1 fruit fly cellular context compared by ENCODE assay signal in genomic region chrX:1948508-1949065, dm6.
TF ChIP-seq lines count a peak whose summit lies in the region.

No protein-coding gene starts in this region.

TF ChIP-seq in whole organism, embryonic, 481 proteins besides CTCF, POLR2A, EP300 and RAD21 (continued from another document and continues in another):
- TF ChIP-seq Hr39 (optimal IDR thresholded peaks at IDR 0.05; lab: Kevin White, UChicago) (no peak), stc (GFP tag; IDR thresholded peaks at IDR 0.05; lab: Robert Waterston, UW) (peak; percentile 67), CG17802 (tag; optimal IDR thresholded peaks at IDR 0.05; lab: Kevin White, UChicago) (no peak), sr (GFP tag; IDR thresholded peaks at IDR 0.05; lab: Robert Waterston, UW) (no peak), YL-1 (GFP tag; optimal IDR thresholded peaks at IDR 0.05; lab: Kevin White, UChicago) (no peak), C15 (GFP tag; IDR thresholded peaks at IDR 0.05; lab: Robert Waterston, UW) (no peak), CG12659 (GFP tag; optimal IDR thresholded peaks at IDR 0.05; lab: Kevin White, UChicago) (peak; percentile 41), phol (tag; optimal IDR thresholded peaks at IDR 0.05; lab: Kevin White, UChicago) (peak; percentile 23), Lpt (GFP tag; optimal IDR thresholded peaks at IDR 0.05; lab: Kevin White, UChicago) (no peak), vfl (GFP tag; optimal IDR thresholded peaks at IDR 0.05; lab: Kevin White, UChicago) (peak; percentile 37), CG12769 (tag; optimal IDR thresholded peaks at IDR 0.05; lab: Kevin White, UChicago) (peak; percentile 83), cg (GFP tag; optimal IDR thresholded peaks at IDR 0.05; lab: Kevin White, UChicago) (no peak), CG7786 (GFP tag; optimal IDR thresholded peaks at IDR 0.05; lab: Kevin White, UChicago) (peak; percentile 54), Usf (GFP tag; optimal IDR thresholded peaks at IDR 0.05; lab: Kevin White, UChicago) (peak; percentile 77), CG3726 (GFP tag; IDR thresholded peaks at IDR 0.05; lab: Robert Waterston, UW) (no peak), CG10366 (GFP tag; IDR thresholded peaks at IDR 0.05; lab: Robert Waterston, UW) (peak; percentile 45), E2f2 (GFP tag; IDR thresholded peaks at IDR 0.05; lab: Robert Waterston, UW) (peak; percentile 19; the same call in 1 of the 2 replicates), Blimp-1 (GFP tag; optimal IDR thresholded peaks at IDR 0.05; lab: Kevin White, UChicago) (no peak), onecut (GFP tag; IDR thresholded peaks at IDR 0.05; lab: Robert Waterston, UW) (no peak), sna (GFP tag; IDR thresholded peaks at IDR 0.05; lab: Robert Waterston, UW; ENCODE audit: partially characterized antibody) (no peak), gt (GFP tag; IDR thresholded peaks at IDR 0.05; lab: Robert Waterston, UW) (no peak), Nf-YB (GFP tag; optimal IDR thresholded peaks at IDR 0.05; lab: Kevin White, UChicago) (peak; percentile 9), jing (GFP tag; optimal IDR thresholded peaks at IDR 0.05; lab: Kevin White, UChicago) (no peak), CG18011 (GFP tag; optimal IDR thresholded peaks at IDR 0.05; lab: Kevin White, UChicago) (peak; percentile 39), zen2 (GFP tag; IDR thresholded peaks at IDR 0.05; lab: Robert Waterston, UW; ENCODE audit: partially characterized antibody) (no peak), Dll (GFP tag; IDR thresholded peaks at IDR 0.05; lab: Robert Waterston, UW; ENCODE audit: partially characterized antibody) (no peak), CG3407 (GFP tag; optimal IDR thresholded peaks at IDR 0.05; lab: Kevin White, UChicago) (no peak), fd3F (GFP tag; optimal IDR thresholded peaks at IDR 0.05; lab: Kevin White, UChicago) (peak; percentile 49), CG3847 (GFP tag; IDR thresholded peaks at IDR 0.05; lab: Robert Waterston, UW) (peak; percentile 50), NC2α (GFP tag; optimal IDR thresholded peaks at IDR 0.05; lab: Kevin White, UChicago) (no peak), CG10209 (GFP tag; optimal IDR thresholded peaks at IDR 0.05; lab: Kevin White, UChicago) (peak; percentile 52), Doc3 (GFP tag; IDR thresholded peaks at IDR 0.05; lab: Robert Waterston, UW; ENCODE audit: partially characterized antibody) (no peak), vnd (GFP tag; IDR thresholded peaks at IDR 0.05; lab: Robert Waterston, UW; ENCODE audit: partially characterized antibody) (no peak), Six4 (GFP tag; optimal IDR thresholded peaks at IDR 0.05; lab: Kevin White, UChicago) (no peak), HLH3B (GFP tag; IDR thresholded peaks at IDR 0.05; lab: Robert Waterston, UW) (no peak), CG2129 (GFP tag; IDR thresholded peaks at IDR 0.05; lab: Robert Waterston, UW; ENCODE audit: partially characterized antibody) (no peak), CrebB (tag; optimal IDR thresholded peaks at IDR 0.05; lab: Kevin White, UChicago) (peak; percentile 8), MESR4 (GFP tag; optimal IDR thresholded peaks at IDR 0.05; lab: Kevin White, UChicago) (no peak), slou (GFP tag; optimal IDR thresholded peaks at IDR 0.05; lab: Kevin White, UChicago) (no peak), CG15269 (tag; optimal IDR thresholded peaks at IDR 0.05; lab: Kevin White, UChicago) (peak; percentile 54), kah (GFP tag; optimal IDR thresholded peaks at IDR 0.05; lab: Kevin White, UChicago) (no peak), CG34376 (GFP tag; optimal IDR thresholded peaks at IDR 0.05; lab: Kevin White, UChicago) (no peak), PHDP (tag; optimal IDR thresholded peaks at IDR 0.05; lab: Kevin White, UChicago) (peak; percentile 78), pita (GFP tag; optimal IDR thresholded peaks at IDR 0.05; lab: Kevin White, UChicago) (no peak), CG12942 (GFP tag; optimal IDR thresholded peaks at IDR 0.05; lab: Kevin White, UChicago) (no peak), bcd (GFP tag; optimal IDR thresholded peaks at IDR 0.05; lab: Kevin White, UChicago) (peak; percentile 64), usp (GFP tag; optimal IDR thresholded peaks at IDR 0.05; lab: Kevin White, UChicago) (no peak), CG12104 (GFP tag; optimal IDR thresholded peaks at IDR 0.05; lab: Kevin White, UChicago) (no peak), Bteb2 (GFP tag; optimal IDR thresholded peaks at IDR 0.05; lab: Kevin White, UChicago) (no peak), Hr78 (GFP tag; optimal IDR thresholded peaks at IDR 0.05; lab: Kevin White, UChicago) (no peak), toy (GFP tag; IDR thresholded peaks at IDR 0.05; lab: Robert Waterston, UW) (peak; percentile 55; the same call in 1 of the 2 replicates), Xbp1 (GFP tag; optimal IDR thresholded peaks at IDR 0.05; lab: Kevin White, UChicago) (peak; percentile 31), CG10431 (GFP tag; optimal IDR thresholded peaks at IDR 0.05; lab: Kevin White, UChicago) (no peak), seq (GFP tag; IDR thresholded peaks at IDR 0.05; lab: Robert Waterston, UW) (no peak), gfzf (GFP tag; optimal IDR thresholded peaks at IDR 0.05; lab: Kevin White, UChicago) (no peak), CG10462 (GFP tag; optimal IDR thresholded peaks at IDR 0.05; lab: Kevin White, UChicago) (no peak), B-H2 (GFP tag; optimal IDR thresholded peaks at IDR 0.05; lab: Kevin White, UChicago) (peak; percentile 18), ase (GFP tag; IDR thresholded peaks at IDR 0.05; lab: Robert Waterston, UW) (no peak), sim (GFP tag; IDR thresholded peaks at IDR 0.05; lab: Robert Waterston, UW) (no peak), CG12391 (tag; optimal IDR thresholded peaks at IDR 0.05; lab: Kevin White, UChicago) (peak; percentile 40), Oli (tag; optimal IDR thresholded peaks at IDR 0.05; lab: Kevin White, UChicago) (peak; percentile 42), NC2β (GFP tag; optimal IDR thresholded peaks at IDR 0.05; lab: Kevin White, UChicago) (no peak), CG15073 (GFP tag; optimal IDR thresholded peaks at IDR 0.05; lab: Kevin White, UChicago) (no peak), CG2875 (GFP tag; optimal IDR thresholded peaks at IDR 0.05; lab: Kevin White, UChicago) (no peak), CG3995 (GFP tag; optimal IDR thresholded peaks at IDR 0.05; lab: Kevin White, UChicago) (peak; percentile 40), Max (GFP tag; optimal IDR thresholded peaks at IDR 0.05; lab: Kevin White, UChicago) (no peak), CG16813 (GFP tag; IDR thresholded peaks at IDR 0.05; lab: Robert Waterston, UW; ENCODE audit: partially characterized antibody) (no peak), CG2678 (tag; optimal IDR thresholded peaks at IDR 0.05; lab: Kevin White, UChicago) (peak; percentile 78), Hand (GFP tag; optimal IDR thresholded peaks at IDR 0.05; lab: Kevin White, UChicago) (peak; percentile 50), CG12071 (GFP tag; optimal IDR thresholded peaks at IDR 0.05; lab: Kevin White, UChicago) (peak; percentile 60), CG5953 (GFP tag; IDR thresholded peaks at IDR 0.05; lab: Robert Waterston, UW) (no peak), CG17612 (GFP tag; IDR thresholded peaks at IDR 0.05; lab: Robert Waterston, UW) (peak; percentile 39; the same call in 1 of the 2 replicates), CG4854 (GFP tag; optimal IDR thresholded peaks at IDR 0.05; lab: Kevin White, UChicago) (no peak), MTF-1 (GFP tag; optimal IDR thresholded peaks at IDR 0.05; lab: Kevin White, UChicago; ENCODE audit: borderline replicate concordance) (no peak), CG6272 (GFP tag; IDR thresholded peaks at IDR 0.05; lab: Robert Waterston, UW) (no peak), Ssrp (tag; optimal IDR thresholded peaks at IDR 0.05; lab: Kevin White, UChicago) (peak; percentile 9), unc-4 (GFP tag; IDR thresholded peaks at IDR 0.05; lab: Robert Waterston, UW; ENCODE audit: partially characterized antibody) (no peak), CG6689 (GFP tag; IDR thresholded peaks at IDR 0.05; lab: Robert Waterston, UW) (peak; percentile 55), CG7556 (GFP tag; optimal IDR thresholded peaks at IDR 0.05; lab: Kevin White, UChicago) (peak; percentile 27), CG17568 (GFP tag; optimal IDR thresholded peaks at IDR 0.05; lab: Kevin White, UChicago) (no peak), Aef1 (GFP tag; IDR thresholded peaks at IDR 0.05; lab: Robert Waterston, UW) (peak; percentile 39; the same call in 2 of the 3 replicates), gro (GFP tag; optimal IDR thresholded peaks at IDR 0.05; lab: Kevin White, UChicago) (peak; percentile 70), CG31388 (GFP tag; optimal IDR thresholded peaks at IDR 0.05; lab: Kevin White, UChicago) (no peak), HLH4C (GFP tag; IDR thresholded peaks at IDR 0.05; lab: Robert Waterston, UW; ENCODE audit: partially characterized antibody) (no peak), Asciz (GFP tag; optimal IDR thresholded peaks at IDR 0.05; lab: Kevin White, UChicago) (no peak), dpn (GFP tag; optimal IDR thresholded peaks at IDR 0.05; lab: Kevin White, UChicago) (peak; percentile 25 to 33), lab (GFP tag; optimal IDR thresholded peaks at IDR 0.05; lab: Kevin White, UChicago) (peak; percentile 85), sima (GFP tag; optimal IDR thresholded peaks at IDR 0.05; lab: Kevin White, UChicago) (no peak), grn (GFP tag; optimal IDR thresholded peaks at IDR 0.05; lab: Kevin White, UChicago) (no peak), ap (GFP tag; IDR thresholded peaks at IDR 0.05; lab: Robert Waterston, UW) (0 out of 2 replicates have a peak, but pooled peaks have one; percentile 7), chn (GFP tag; optimal IDR thresholded peaks at IDR 0.05; lab: Kevin White, UChicago) (no peak), sob (GFP tag; IDR thresholded peaks at IDR 0.05; lab: Robert Waterston, UW) (peak; percentile 51; the same call in 1 of the 2 replicates), Opbp (GFP tag; IDR thresholded peaks at IDR 0.05; lab: Robert Waterston, UW; ENCODE audit: partially characterized antibody) (no peak), CG32532 (GFP tag; IDR thresholded peaks at IDR 0.05; lab: Robert Waterston, UW) (peak; percentile 84; the same call in 1 of the 2 replicates), CG10979 (tag; optimal IDR thresholded peaks at IDR 0.05; lab: Kevin White, UChicago) (no peak), CG6813 (GFP tag; optimal IDR thresholded peaks at IDR 0.05; lab: Kevin White, UChicago) (peak; percentile 45), CG18764 (GFP tag; optimal IDR thresholded peaks at IDR 0.05; lab: Kevin White, UChicago) (no peak), dysf (GFP tag; IDR thresholded peaks at IDR 0.05; lab: Robert Waterston, UW) (peak; percentile 57; the same call in 1 of the 3 replicates), TFAM (GFP tag; optimal IDR thresholded peaks at IDR 0.05; lab: Kevin White, UChicago) (no peak), CG4820 (GFP tag; optimal IDR thresholded peaks at IDR 0.05; lab: Kevin White, UChicago) (no peak), CG17361 (GFP tag; IDR thresholded peaks at IDR 0.05; lab: Robert Waterston, UW) (peak; percentile 10; the same call in 1 of the 3 replicates), sd (tag; optimal IDR thresholded peaks at IDR 0.05; lab: Kevin White, UChicago) (no peak), Trl (optimal IDR thresholded peaks at IDR 0.05; lab: Kevin White, UChicago) (peak in 1 of 2 experiments; percentile 8), Trl (GFP tag; optimal IDR thresholded peaks at IDR 0.05; lab: Kevin White, UChicago) (no peak), fd96Cb (tag; optimal IDR thresholded peaks at IDR 0.05; lab: Kevin White, UChicago) (peak; percentile 9), p53 (GFP tag; optimal IDR thresholded peaks at IDR 0.05; lab: Kevin White, UChicago) (no peak), hb (GFP tag; IDR thresholded peaks at IDR 0.05; lab: Robert Waterston, UW; ENCODE audit: partially characterized antibody) (no peak), Atf6 (GFP tag; IDR thresholded peaks at IDR 0.05; lab: Robert Waterston, UW) (peak; percentile 71), Hmx (GFP tag; optimal IDR thresholded peaks at IDR 0.05; lab: Kevin White, UChicago) (peak; percentile 6), CG8359 (GFP tag; optimal IDR thresholded peaks at IDR 0.05; lab: Kevin White, UChicago; ENCODE audit: borderline replicate concordance) (no peak), ttk (GFP tag; IDR thresholded peaks at IDR 0.05; lab: Robert Waterston, UW) (no peak), aop (GFP tag; IDR thresholded peaks at IDR 0.05; lab: Robert Waterston, UW) (no peak), D19A (tag; optimal IDR thresholded peaks at IDR 0.05; lab: Kevin White, UChicago) (no peak), insv (GFP tag; optimal IDR thresholded peaks at IDR 0.05; lab: Kevin White, UChicago) (no peak), pum (GFP tag; optimal IDR thresholded peaks at IDR 0.05; lab: Kevin White, UChicago) (no peak), slbo (GFP tag; IDR thresholded peaks at IDR 0.05; lab: Robert Waterston, UW) (peak; percentile 81), Dek (tag; optimal IDR thresholded peaks at IDR 0.05; lab: Kevin White, UChicago) (peak; percentile 54), Ravus (GFP tag; IDR thresholded peaks at IDR 0.05; lab: Robert Waterston, UW) (no peak), BtbVII (GFP tag; optimal IDR thresholded peaks at IDR 0.05; lab: Kevin White, UChicago) (peak; percentile 67), CG8765 (GFP tag; IDR thresholded peaks at IDR 0.05; lab: Robert Waterston, UW) (peak; percentile 23; the same call in 1 of the 2 replicates), Camta (GFP tag; optimal IDR thresholded peaks at IDR 0.05; lab: Kevin White, UChicago) (no peak), Optix (GFP tag; IDR thresholded peaks at IDR 0.05; lab: Robert Waterston, UW) (no peak), tin (GFP tag; optimal IDR thresholded peaks at IDR 0.05; lab: Kevin White, UChicago) (no peak), CG6654 (GFP tag; optimal IDR thresholded peaks at IDR 0.05; lab: Kevin White, UChicago) (peak; percentile 33), tll (GFP tag; optimal IDR thresholded peaks at IDR 0.05; lab: Kevin White, UChicago) (no peak), ATbp (GFP tag; optimal IDR thresholded peaks at IDR 0.05; lab: Kevin White, UChicago) (peak; percentile 31), Sry-δ (GFP tag; optimal IDR thresholded peaks at IDR 0.05; lab: Kevin White, UChicago) (no peak), CG9817 (tag; optimal IDR thresholded peaks at IDR 0.05; lab: Kevin White, UChicago) (peak; percentile 64), al (GFP tag; IDR thresholded peaks at IDR 0.05; lab: Robert Waterston, UW) (peak; percentile 80), ranshi (GFP tag; IDR thresholded peaks at IDR 0.05; lab: Robert Waterston, UW) (peak; percentile 66; the same call in 1 of the 2 replicates), D19B (GFP tag; optimal IDR thresholded peaks at IDR 0.05; lab: Kevin White, UChicago) (peak; percentile 66), CG17359 (tag; optimal IDR thresholded peaks at IDR 0.05; lab: Kevin White, UChicago) (peak; percentile 38), her (GFP tag; optimal IDR thresholded peaks at IDR 0.05; lab: Kevin White, UChicago) (no peak)
